Fruit fly (Drosophila melanogaster) whole organism, embryonic: ENCODE results near the gene Nulp1.

ENCODE experiments used
- Antp ChIP-seq: fragments of 200-800 bp; sonication (Bioruptor generic); optimal IDR thresholded peaks from 3 replicates; lab custom pipeline; 2016; ENCODE audit warnings: missing biosample characterization, missing genetic modification characterization
- B-H2 ChIP-seq: fragments of 200-800 bp; sonication (Bioruptor generic); optimal IDR thresholded peaks from 2 replicates; lab custom pipeline; 2018; ENCODE audit warnings: missing biosample characterization, mild to moderate bottlenecking, missing genetic modification characterization
- C15 ChIP-seq: fragments of 200-800 bp; sonication (Bioruptor generic); IDR thresholded peaks from 3 replicates; pipeline ENCODE4 v1.3.6; 2022; ENCODE audit warnings: missing biosample characterization, missing genetic modification characterization
- CG1024 ChIP-seq: fragments of 200-800 bp; sonication (Bioruptor generic); IDR thresholded peaks from 2 replicates; pipeline ENCODE4 v1.3.6; 2022; ENCODE audit warnings: missing biosample characterization, missing genetic modification characterization
- CG11093 ChIP-seq: fragments of 200-800 bp; sonication (Bioruptor generic); IDR thresholded peaks from 3 replicates; pipeline ENCODE4 v1.3.6; 2022; ENCODE audit warnings: missing biosample characterization, missing genetic modification characterization
- CG11560 ChIP-seq: fragments of 200-800 bp; sonication (Bioruptor generic); IDR thresholded peaks from 3 replicates; pipeline ENCODE4 v1.3.6; 2022; ENCODE audit warnings: missing biosample characterization, missing genetic modification characterization
- CG12236 ChIP-seq: fragments of 200-800 bp; sonication (Bioruptor generic); optimal IDR thresholded peaks from 2 replicates; lab custom pipeline; 2016; ENCODE audit warnings: missing biosample characterization, missing genetic modification characterization
- CG12659 ChIP-seq: fragments of 200-800 bp; sonication (Bioruptor generic); optimal IDR thresholded peaks from 3 replicates; lab custom pipeline; 2017; ENCODE audit warnings: mild to moderate bottlenecking, missing biosample characterization, missing genetic modification reagents, missing genetic modification characterization
- CG13287 ChIP-seq: fragments of 200-800 bp; sonication (Bioruptor generic); IDR thresholded peaks from 2 replicates; pipeline ENCODE4 v1.3.6; 2022; ENCODE audit warnings: missing biosample characterization, missing genetic modification characterization; ENCODE audit not compliant: partially characterized antibody
- CG15696 ChIP-seq: fragments of 200-800 bp; sonication (Bioruptor generic); optimal IDR thresholded peaks from 2 replicates; lab custom pipeline; 2019; ENCODE audit warnings: missing biosample characterization, mild to moderate bottlenecking, missing genetic modification characterization, moderate library complexity
- CG1603 ChIP-seq: fragments of 200-800 bp; sonication (Bioruptor generic); optimal IDR thresholded peaks from 2 replicates; lab custom pipeline; 2019; ENCODE audit warnings: missing biosample characterization, mild to moderate bottlenecking, missing genetic modification characterization, moderate library complexity
- CG17359 ChIP-seq: fragments of 200-800 bp; sonication (Bioruptor generic); optimal IDR thresholded peaks from 3 replicates; lab custom pipeline; 2018; ENCODE audit warnings: missing biosample characterization, mild to moderate bottlenecking, missing genetic modification characterization, moderate library complexity
- CG17385 ChIP-seq: fragments of 200-800 bp; sonication (Bioruptor generic); optimal IDR thresholded peaks from 3 replicates; lab custom pipeline; 2018; ENCODE audit warnings: missing biosample characterization, mild to moderate bottlenecking, missing genetic modification characterization
- CG2202 ChIP-seq: fragments of 200-800 bp; sonication (Bioruptor generic); optimal IDR thresholded peaks from 2 replicates; lab custom pipeline; 2018; ENCODE audit warnings: missing biosample characterization, mild to moderate bottlenecking, missing genetic modification characterization
- CG2875 ChIP-seq: fragments of 200-800 bp; sonication (Bioruptor generic); optimal IDR thresholded peaks from 2 replicates; lab custom pipeline; 2017; ENCODE audit warnings: missing biosample characterization, mild to moderate bottlenecking, missing genetic modification characterization, missing genetic modification reagents
- CG31388 ChIP-seq: fragments of 200-800 bp; sonication (Bioruptor generic); optimal IDR thresholded peaks from 2 replicates; lab custom pipeline; 2016; ENCODE audit warnings: missing biosample characterization, missing genetic modification characterization
- CG32532 ChIP-seq: fragments of 200-800 bp; sonication (Bioruptor generic); IDR thresholded peaks from 2 replicates; pipeline ENCODE4 v1.3.6; 2022; ENCODE audit warnings: missing biosample characterization, missing genetic modification characterization
- CG32772 ChIP-seq: fragments of 200-800 bp; sonication (Bioruptor generic); IDR thresholded peaks from 2 replicates; pipeline ENCODE4 v1.3.6; 2022; ENCODE audit warnings: missing biosample characterization, missing genetic modification characterization
- CG3281 ChIP-seq: fragments of 200-800 bp; sonication (Bioruptor generic); optimal IDR thresholded peaks from 3 replicates; lab custom pipeline; 2017; ENCODE audit warnings: missing biosample characterization, mild to moderate bottlenecking, missing genetic modification characterization
- CG4328 ChIP-seq: fragments of 200-800 bp; sonication (Bioruptor generic); optimal IDR thresholded peaks from 3 replicates; lab custom pipeline; 2017; ENCODE audit warnings: missing biosample characterization, missing genetic modification reagents, missing genetic modification characterization
- CG4360 ChIP-seq: fragments of 200-800 bp; sonication (Bioruptor generic); IDR thresholded peaks from 2 replicates; pipeline ENCODE4 v1.3.6; 2022; ENCODE audit warnings: missing biosample characterization, missing genetic modification characterization
- CG43689 ChIP-seq: fragments of 200-800 bp; sonication (Bioruptor generic); IDR thresholded peaks from 2 replicates; pipeline ENCODE4 v1.3.6; 2022; ENCODE audit warnings: missing biosample characterization, missing genetic modification characterization
- CG4820 ChIP-seq: fragments of 200-800 bp; sonication (Bioruptor generic); optimal IDR thresholded peaks from 3 replicates; lab custom pipeline; 2016; ENCODE audit warnings: missing biosample characterization, missing genetic modification characterization
- CG5180 ChIP-seq: fragments of 200-800 bp; sonication (Bioruptor generic); optimal IDR thresholded peaks from 3 replicates; lab custom pipeline; 2017; ENCODE audit warnings: missing biosample characterization, missing genetic modification characterization, mild to moderate bottlenecking, moderate library complexity, missing genetic modification reagents
- CG6654 ChIP-seq: fragments of 200-800 bp; sonication (Bioruptor generic); optimal IDR thresholded peaks from 2 replicates; lab custom pipeline; 2017; ENCODE audit warnings: missing biosample characterization, mild to moderate bottlenecking, missing genetic modification characterization
- CG8089 ChIP-seq: fragments of 200-800 bp; sonication (Bioruptor generic); optimal IDR thresholded peaks from 3 replicates; lab custom pipeline; 2016; ENCODE audit warnings: missing biosample characterization, missing genetic modification characterization
- CG8359 ChIP-seq: fragments of 200-800 bp; sonication (Bioruptor generic); optimal IDR thresholded peaks from 2 replicates; lab custom pipeline; 2017; ENCODE audit warnings: missing biosample characterization, mild to moderate bottlenecking, missing genetic modification characterization, borderline replicate concordance
- CG8478 ChIP-seq: fragments of >200 bp; optimal IDR thresholded peaks from 2 replicates; lab custom pipeline; 2018
- CG9215 ChIP-seq: fragments of 200-800 bp; sonication (Bioruptor generic); IDR thresholded peaks from 2 replicates; pipeline ENCODE4 v1.3.6; 2022; ENCODE audit warnings: missing biosample characterization, missing genetic modification characterization
- CG9876 ChIP-seq: fragments of 200-800 bp; sonication (Bioruptor generic); optimal IDR thresholded peaks from 2 replicates; lab custom pipeline; 2016; ENCODE audit warnings: missing biosample characterization, missing genetic modification characterization
- CG9932 ChIP-seq: fragments of 200-800 bp; sonication (Bioruptor generic); IDR thresholded peaks from 2 replicates; pipeline ENCODE4 v1.3.6; 2022; ENCODE audit warnings: missing biosample characterization, missing genetic modification characterization
- Dll ChIP-seq: fragments of 200-800 bp; sonication (Bioruptor generic); IDR thresholded peaks from 4 replicates; pipeline ENCODE4 v1.3.6; 2022; ENCODE audit warnings: missing biosample characterization, missing genetic modification characterization; ENCODE audit not compliant: partially characterized antibody
- Hey ChIP-seq: fragments of 200-800 bp; sonication (Bioruptor generic); optimal IDR thresholded peaks from 3 replicates; lab custom pipeline; 2018; ENCODE audit warnings: missing biosample characterization, mild to moderate bottlenecking, missing genetic modification characterization
- Oli ChIP-seq: fragments of 200-800 bp; sonication (Bioruptor generic); optimal IDR thresholded peaks from 2 replicates; lab custom pipeline; 2018; ENCODE audit warnings: missing biosample characterization, mild to moderate bottlenecking, missing genetic modification characterization, moderate library complexity
- Ravus ChIP-seq: fragments of 200-800 bp; sonication (Bioruptor generic); IDR thresholded peaks from 2 replicates; pipeline ENCODE4 v1.3.6; 2022; ENCODE audit warnings: missing biosample characterization, missing genetic modification characterization
- Xbp1 ChIP-seq: fragments of 200-800 bp; sonication (Bioruptor generic); optimal IDR thresholded peaks from 3 replicates; lab custom pipeline; 2016; ENCODE audit warnings: missing biosample characterization, mild to moderate bottlenecking, missing genetic modification characterization
- al ChIP-seq: fragments of 200-800 bp; sonication (Bioruptor generic); IDR thresholded peaks from 2 replicates; pipeline ENCODE4 v1.3.6; 2022; ENCODE audit warnings: missing biosample characterization, missing genetic modification characterization
- bbx ChIP-seq: fragments of 200-800 bp; sonication (Bioruptor generic); IDR thresholded peaks from 2 replicates; pipeline ENCODE4 v1.3.6; 2022; ENCODE audit warnings: missing biosample characterization, missing genetic modification characterization; ENCODE audit not compliant: partially characterized antibody
- danr ChIP-seq: fragments of 200-800 bp; sonication (Bioruptor generic); IDR thresholded peaks from 2 replicates; pipeline ENCODE4 v1.3.6; 2022; ENCODE audit warnings: missing biosample characterization, missing genetic modification characterization
- dmrt11E ChIP-seq: fragments of 200-800 bp; sonication (Bioruptor generic); optimal IDR thresholded peaks from 3 replicates; lab custom pipeline; 2018; ENCODE audit warnings: missing biosample characterization, mild to moderate bottlenecking, missing genetic modification characterization, moderate library complexity
- fru ChIP-seq: fragments of >200 bp; optimal IDR thresholded peaks from 2 replicates; lab custom pipeline; 2017
- h ChIP-seq: fragments of >200 bp; optimal IDR thresholded peaks from 2 replicates; lab custom pipeline; 2017
- jumu ChIP-seq: fragments of 200-800 bp; sonication (Bioruptor generic); optimal IDR thresholded peaks from 3 replicates; lab custom pipeline; 2016; ENCODE audit warnings: missing biosample characterization, missing genetic modification characterization
- lmd ChIP-seq: fragments of 200-800 bp; sonication (Bioruptor generic); IDR thresholded peaks from 2 replicates; pipeline ENCODE4 v1.3.6; 2022; ENCODE audit warnings: missing biosample characterization, missing genetic modification characterization
- mld ChIP-seq: fragments of 200-800 bp; sonication (Bioruptor generic); IDR thresholded peaks from 3 replicates; pipeline ENCODE4 v1.3.6; 2022; ENCODE audit warnings: missing biosample characterization, missing genetic modification characterization; ENCODE audit not compliant: partially characterized antibody
- odd ChIP-seq: fragments of 200-800 bp; sonication (Bioruptor generic); optimal IDR thresholded peaks from 2 replicates; lab custom pipeline; 2017; ENCODE audit warnings: missing biosample characterization, mild to moderate bottlenecking, missing genetic modification characterization
- pum ChIP-seq: fragments of 200-800 bp; sonication (Bioruptor generic); optimal IDR thresholded peaks from 2 replicates; lab custom pipeline; 2016; ENCODE audit warnings: missing biosample characterization, missing genetic modification characterization
- shn ChIP-seq: fragments of 200-800 bp; sonication (Bioruptor generic); optimal IDR thresholded peaks from 3 replicates; lab custom pipeline; 2016; ENCODE audit warnings: missing biosample characterization, missing genetic modification characterization
- ssp ChIP-seq: fragments of 200-800 bp; sonication (Bioruptor generic); IDR thresholded peaks from 2 replicates; pipeline ENCODE4 v1.3.6; 2022; ENCODE audit warnings: missing biosample characterization, missing genetic modification characterization
- wdn ChIP-seq: fragments of 200-800 bp; sonication (Bioruptor generic); IDR thresholded peaks from 2 replicates; pipeline ENCODE4 v1.3.6; 2022; ENCODE audit warnings: missing biosample characterization, missing genetic modification characterization
- yki ChIP-seq: fragments of >200 bp; optimal IDR thresholded peaks from 3 replicates; lab custom pipeline; 2018
- zfh2 ChIP-seq: fragments of 200-800 bp; sonication (Bioruptor generic); optimal IDR thresholded peaks from 2 replicates; lab custom pipeline; 2016; ENCODE audit warnings: missing biosample characterization, missing genetic modification characterization

Gene Nulp1

dm6 chr3L:8127712-8128210 is 17.6 kb downstream of the Nulp1 start, which contains the start of the genes Cds and Uba2 (continued):
- TF ChIP-seq CG11560 (peak; percentile 84), CG15696 (peak; percentile 93), CG32772 (GFP tag; lab: Robert Waterston, UW) (peak; percentile 89), h (lab: Kevin White, UChicago) (no peak), wdn (GFP tag; lab: Robert Waterston, UW) (peak; percentile 87), CG2202 (tag; lab: Kevin White, UChicago) (peak; percentile 88), danr (GFP tag; lab: Robert Waterston, UW) (peak; percentile 81), CG6654 (GFP tag; lab: Kevin White, UChicago) (peak; percentile 74), fru (lab: Kevin White, UChicago) (no peak), CG9876 (GFP tag; lab: Kevin White, UChicago) (peak; percentile 58), CG8089 (GFP tag; lab: Kevin White, UChicago) (peak; percentile 45), mld (no peak), CG11093 (GFP tag; lab: Robert Waterston, UW) (peak; percentile 84), CG4328 (GFP tag; lab: Kevin White, UChicago) (peak; percentile 93), CG17385 (peak; percentile 89), CG9215 (GFP tag; lab: Robert Waterston, UW) (peak; percentile 93), shn (GFP tag; lab: Kevin White, UChicago) (peak; percentile 75), CG17359 (tag; lab: Kevin White, UChicago) (peak; percentile 92), CG43689 (GFP tag; lab: Robert Waterston, UW) (0 out of 2 replicates have a peak, but pooled peaks have one; percentile 38), ssp (GFP tag; lab: Robert Waterston, UW) (peak; percentile 84), Oli (tag; lab: Kevin White, UChicago) (peak; percentile 91), CG1024 (GFP tag; lab: Robert Waterston, UW) (peak; percentile 69), CG4360 (GFP tag; lab: Robert Waterston, UW) (peak; percentile 37; the same call in 1 of the 2 replicates), CG3281 (peak; percentile 95), Ravus (peak; percentile 66), B-H2 (GFP tag; lab: Kevin White, UChicago) (peak; percentile 95), odd (GFP tag; lab: Kevin White, UChicago) (peak; percentile 86), yki (lab: Kevin White, UChicago) (no peak), zfh2 (GFP tag; lab: Kevin White, UChicago) (peak; percentile 90), CG4820 (GFP tag; lab: Kevin White, UChicago) (peak; percentile 88), dmrt11E (tag; lab: Kevin White, UChicago) (peak; percentile 84), CG12236 (GFP tag; lab: Kevin White, UChicago) (peak; percentile 5), Hey (tag; lab: Kevin White, UChicago) (no peak), Antp (peak; percentile 83), CG13287 (GFP tag; lab: Robert Waterston, UW) (peak; percentile 60), CG8478 (lab: Kevin White, UChicago) (no peak), CG2875 (GFP tag; lab: Kevin White, UChicago) (peak; percentile 80), CG32532 (GFP tag; lab: Robert Waterston, UW) (peak; percentile 95), CG1603 (peak; percentile 50), jumu (GFP tag; lab: Kevin White, UChicago) (peak; percentile 71), CG31388 (GFP tag; lab: Kevin White, UChicago) (peak; percentile 73), pum (peak; percentile 75), CG8359 (GFP tag; lab: Kevin White, UChicago) (peak; percentile 61), Xbp1 (peak; percentile 95), lmd (GFP tag; lab: Robert Waterston, UW) (peak; percentile 91), bbx (peak; percentile 57; the same call in 1 of the 2 replicates), CG5180 (no peak), C15 (GFP tag; lab: Robert Waterston, UW) (peak; percentile 86), CG9932 (peak; percentile 98), CG12659 (GFP tag; lab: Kevin White, UChicago) (peak; percentile 97), al (GFP tag; lab: Robert Waterston, UW) (peak; percentile 94), Dll (GFP tag; lab: Robert Waterston, UW) (no peak)
